Worm (Caenorhabditis elegans) whole organism, L4 larva: ENCODE data around the gene xtr-1.

Experiments used
- D1046.2 ChIP-seq: fragments of 200-800 bp; sonication (Bioruptor generic); IDR thresholded peaks from 2 replicates; pipeline ENCODE4 v1.3.6; 2022; ENCODE audit warnings: missing genetic modification characterization, missing compliant biosample characterization
- F26F4.8 ChIP-seq: fragments of 200-800 bp; sonication (Bioruptor generic); conservative IDR thresholded peaks from 2 replicates; pipeline ENCODE4 v1.3.6; 2022; ENCODE audit warnings: missing genetic modification characterization, missing compliant biosample characterization
- T20F7.1 ChIP-seq: fragments of 200-800 bp; sonication (Bioruptor generic); optimal IDR thresholded peaks from 2 replicates; lab custom pipeline; 2018; ENCODE audit warnings: mild to moderate bottlenecking, missing genetic modification characterization, missing compliant biosample characterization
- T26A8.4 ChIP-seq: fragments of 200-800 bp; sonication (Bioruptor generic); IDR thresholded peaks from 2 replicates; pipeline ENCODE4 v1.3.6; 2022; ENCODE audit warnings: missing genetic modification characterization, missing compliant biosample characterization
- Y48G9A.11 ChIP-seq: fragments of 200-800 bp; sonication (Bioruptor generic); IDR thresholded peaks from 2 replicates; pipeline ENCODE4 v1.3.6; 2022; ENCODE audit warnings: missing genetic modification reagents, missing genetic modification characterization, missing compliant biosample characterization
- attf-4 ChIP-seq: sonication (generic microtip); optimal IDR thresholded peaks from 3 replicates; lab custom pipeline; 2017; ENCODE audit warnings: missing biosample characterization, missing genetic modification characterization
- ceh-20 ChIP-seq: fragments of 200-800 bp; sonication (Bioruptor generic); IDR thresholded peaks from 2 replicates; pipeline ENCODE4 v1.3.6; 2022; ENCODE audit warnings: missing genetic modification reagents, missing genetic modification characterization, missing compliant biosample characterization
- ceh-28 ChIP-seq: fragments of 150-350 bp; optimal IDR thresholded peaks from 2 replicates; lab custom pipeline; 2014; ENCODE audit warnings: missing biosample characterization, missing genetic modification reagents, missing genetic modification characterization
- ceh-62 ChIP-seq: sonication (generic microtip); optimal IDR thresholded peaks from 2 replicates; lab custom pipeline; 2017; ENCODE audit warnings: missing biosample characterization, missing genetic modification characterization
- ceh-82 ChIP-seq: sonication (generic microtip); optimal IDR thresholded peaks from 2 replicates; lab custom pipeline; 2017; ENCODE audit warnings: missing biosample characterization, missing genetic modification characterization
- ctbp-1 ChIP-seq: fragments of 200-800 bp; sonication (Bioruptor generic); IDR thresholded peaks from 2 replicates; pipeline ENCODE4 v1.3.6; 2022; ENCODE audit warnings: missing genetic modification reagents, missing genetic modification characterization, missing compliant biosample characterization
- daf-12 ChIP-seq: fragments of 150-350 bp; optimal IDR thresholded peaks from 2 replicates; lab custom pipeline; 2014; ENCODE audit warnings: missing biosample characterization, missing genetic modification reagents, missing genetic modification characterization
- daf-16 ChIP-seq, 3 experiments: sonication (generic microtip); optimal IDR thresholded peaks; 2 replicates each; lab custom pipeline; 2016 to 2017; ENCODE audit warnings: missing genetic modification characterization in 3 of 3, missing genetic modification reagents in 3 of 3, mild to moderate bottlenecking in 2 of 3, missing compliant biosample characterization in 2 of 3, missing biosample characterization in 1 of 3, moderate library complexity in 1 of 3
- dmd-6 ChIP-seq: fragments of 200-800 bp; sonication (Bioruptor generic); IDR thresholded peaks from 2 replicates; pipeline ENCODE4 v1.3.6; 2022; ENCODE audit warnings: missing genetic modification reagents, missing genetic modification characterization, missing compliant biosample characterization
- dpl-1 ChIP-seq: fragments of 150-350 bp; optimal IDR thresholded peaks from 2 replicates; lab custom pipeline; 2014; ENCODE audit warnings: missing biosample characterization, missing genetic modification reagents, missing genetic modification characterization
- dve-1 ChIP-seq: sonication (generic microtip); optimal IDR thresholded peaks from 2 replicates; lab custom pipeline; 2017; ENCODE audit warnings: antibody characterized with exemption, mild to moderate bottlenecking, missing genetic modification characterization, missing compliant biosample characterization; ENCODE audit not compliant: insufficient read depth
- lin-39 ChIP-seq: fragments of 150-350 bp; optimal IDR thresholded peaks from 2 replicates; lab custom pipeline; 2014; ENCODE audit warnings: missing biosample characterization, missing genetic modification reagents, missing genetic modification characterization
- madf-9 ChIP-seq: fragments of 200-800 bp; sonication (Bioruptor generic); conservative IDR thresholded peaks from 2 replicates; pipeline ENCODE4 v1.3.6; 2022; ENCODE audit warnings: missing genetic modification reagents, missing genetic modification characterization, missing compliant biosample characterization
- mdl-1 ChIP-seq, 2 experiments: fragments of 150-350 bp in 1 of 2; sonication (generic microtip) in 1 of 2; optimal IDR thresholded peaks; 2 replicates each; lab custom pipeline; 2014 to 2017; ENCODE audit warnings: missing biosample characterization in 2 of 2, missing genetic modification characterization in 2 of 2
- mep-1 ChIP-seq: fragments of 150-350 bp; sonication (generic microtip); optimal IDR thresholded peaks from 3 replicates; lab custom pipeline; 2014; ENCODE audit warnings: missing biosample characterization, missing genetic modification characterization
- nhr-10 ChIP-seq: fragments of 150-350 bp; optimal IDR thresholded peaks from 2 replicates; lab custom pipeline; 2014; ENCODE audit warnings: missing biosample characterization, missing genetic modification characterization
- nhr-11 ChIP-seq: fragments of 150-350 bp; optimal IDR thresholded peaks from 2 replicates; lab custom pipeline; 2014; ENCODE audit warnings: missing biosample characterization, missing genetic modification characterization
- nhr-25 ChIP-seq: sonication (generic microtip); optimal IDR thresholded peaks from 2 replicates; lab custom pipeline; 2017; ENCODE audit warnings: missing genetic modification characterization, mild to moderate bottlenecking, missing compliant biosample characterization, antibody characterized with exemption, moderate library complexity, borderline replicate concordance; ENCODE audit not compliant: insufficient read depth
- nhr-41 ChIP-seq: fragments of 200-800 bp; sonication (Bioruptor generic); IDR thresholded peaks from 2 replicates; pipeline ENCODE4 v1.3.6; 2022; ENCODE audit warnings: missing genetic modification reagents, missing genetic modification characterization, missing compliant biosample characterization
- pqm-1 ChIP-seq: sonication (generic microtip); optimal IDR thresholded peaks from 2 replicates; lab custom pipeline; 2017; ENCODE audit warnings: missing biosample characterization, missing genetic modification characterization
- skn-1 ChIP-seq: fragments of 150-350 bp; optimal IDR thresholded peaks from 2 replicates; lab custom pipeline; 2014; ENCODE audit warnings: missing biosample characterization, missing genetic modification characterization
- tag-97 ChIP-seq: fragments of 200-800 bp; sonication (Bioruptor generic); IDR thresholded peaks from 2 replicates; pipeline ENCODE4 v1.3.6; 2022; ENCODE audit warnings: missing genetic modification characterization, missing compliant biosample characterization
- unc-39 ChIP-seq: sonication (generic microtip); optimal IDR thresholded peaks from 2 replicates; lab custom pipeline; 2017; ENCODE audit warnings: missing biosample characterization, missing genetic modification characterization
- unc-62 ChIP-seq, 3 experiments: fragments of 150-350 bp in 1 of 3; sonication (generic microtip); optimal IDR thresholded peaks in 2 of 3; peaks in 1 of 3; 1 replicate in 1 of 3; 2 replicates in 2 of 3; lab custom pipeline; 2014 to 2017; ENCODE audit warnings: missing biosample characterization in 3 of 3, missing genetic modification characterization in 3 of 3, missing genetic modification reagents in 3 of 3, missing genotype in 1 of 3
- zfp-2 ChIP-seq: sonication (generic microtip); optimal IDR thresholded peaks from 2 replicates; lab custom pipeline; 2016; ENCODE audit warnings: mild to moderate bottlenecking, missing genetic modification characterization, missing compliant biosample characterization
- zip-2 ChIP-seq: fragments of 150-350 bp; optimal IDR thresholded peaks from 2 replicates; lab custom pipeline; 2014; ENCODE audit warnings: missing biosample characterization, missing genetic modification characterization
- ztf-11 ChIP-seq: fragments of 150-350 bp; optimal IDR thresholded peaks from 2 replicates; lab custom pipeline; 2014; ENCODE audit warnings: missing biosample characterization, missing genetic modification characterization
- ztf-7 ChIP-seq: fragments of 150-350 bp; optimal IDR thresholded peaks from 2 replicates; lab custom pipeline; 2014; ENCODE audit warnings: missing biosample characterization, missing genetic modification characterization

Gene xtr-1

ce11 chrX:11872210-11872609 lies 19.6 kb downstream of the xtr-1 start (continued):
- TF ChIP-seq madf-9 (0 out of 2 replicates have a peak, but pooled peaks have one; percentile 29), pqm-1 (tag; lab: Kevin White, UChicago) (no peak), tag-97 (no peak), ceh-82 (tag; lab: Kevin White, UChicago) (no peak), skn-1 (tag; lab: Kevin White, UChicago) (no peak), ceh-20 (GFP tag; lab: Robert Waterston, UW) (no peak), ceh-62 (tag; lab: Kevin White, UChicago) (no peak)

ce11 chrX:11875260-11875659 lies 22.7 kb downstream of the xtr-1 start, which contains the start of gene Y62H9A.1:
Gene Y62H9A.1, plus strand, starts transcription at chrX:11875541.
- TF ChIP-seq Y48G9A.11 (GFP tag; lab: Robert Waterston, UW) = no peak
- TF ChIP-seq T26A8.4 = no peak
- TF ChIP-seq madf-9 = no peak
- no peak for TF ChIP-seq daf-12 (tag; lab: Kevin White, UChicago)
- no peak for TF ChIP-seq daf-16 (GFP tag; optimal IDR thresholded peaks at IDR 0.05; lab: Kevin White, UChicago)
- TF ChIP-seq daf-16 (tag; optimal IDR thresholded peaks at IDR 0.05; lab: Kevin White, UChicago) = no peak
- TF ChIP-seq unc-39 (tag; lab: Kevin White, UChicago) = no peak
- no peak for TF ChIP-seq zip-2 (tag; lab: Kevin White, UChicago)
- TF ChIP-seq nhr-25 (tag; lab: Kevin White, UChicago) = no peak
- no peak for TF ChIP-seq T20F7.1 (GFP tag; lab: Kevin White, UChicago)
- no peak for TF ChIP-seq nhr-41 (GFP tag; lab: Robert Waterston, UW)
- TF ChIP-seq F26F4.8 (GFP tag; lab: Robert Waterston, UW) = no peak
- no peak for TF ChIP-seq mep-1 (tag; lab: Kevin White, UChicago)

- TF ChIP-seq mdl-1 (tag; optimal IDR thresholded peaks at IDR 0.05; lab: Kevin White, UChicago) (no peak), D1046.2 (no peak), Y48G9A.11 (GFP tag; lab: Robert Waterston, UW) (no peak), attf-4 (no peak)
Observed at ce11 chrX:11878109-11878508, 25.5 kb downstream of the xtr-1 start, which contains the start of gene Y62H9A.2. Gene Y62H9A.2, minus strand, starts transcription at chrX:11878209.

ce11 chrX:11879871-11880270 lies 27.3 kb downstream of the xtr-1 start, which contains the start of the genes Y62H9A.3 and Y62H9A.4:
Gene Y62H9A.3, minus strand, starts transcription at chrX:11879971.
Gene Y62H9A.4, plus strand, starts transcription at chrX:11880126.
- TF ChIP-seq ztf-11 (tag; lab: Kevin White, UChicago) (no peak), unc-62 (GFP tag; optimal IDR thresholded peaks at IDR 0.05 in 1 of 2; lab: Kevin White, UChicago) (peak in 1 of 2 experiments; percentile 55), unc-62 (tag; optimal IDR thresholded peaks at IDR 0.05; lab: Kevin White, UChicago) (no peak)

- TF ChIP-seq dve-1 (tag; lab: Kevin White, UChicago) = no peak
- TF ChIP-seq nhr-11 = no peak
- no peak for TF ChIP-seq ceh-82 (tag; lab: Kevin White, UChicago)
- TF ChIP-seq dmd-6 (GFP tag; lab: Robert Waterston, UW) = no peak
- TF ChIP-seq attf-4 = no peak
- no peak for TF ChIP-seq ztf-11 (tag; lab: Kevin White, UChicago)
- TF ChIP-seq lin-39 = no peak
- TF ChIP-seq ztf-7 (tag; lab: Kevin White, UChicago) = no peak
- TF ChIP-seq nhr-41 (GFP tag; lab: Robert Waterston, UW) = no peak
- TF ChIP-seq dpl-1 (GFP tag; lab: Kevin White, UChicago) = no peak
- TF ChIP-seq zfp-2 (tag; lab: Kevin White, UChicago) = no peak
- TF ChIP-seq ceh-28 (tag; lab: Kevin White, UChicago) = no peak
- no peak for TF ChIP-seq ctbp-1
- no peak for TF ChIP-seq nhr-10 (tag; lab: Kevin White, UChicago)
- no peak for TF ChIP-seq madf-9
- no peak for TF ChIP-seq zip-2 (tag; lab: Kevin White, UChicago)
- TF ChIP-seq T26A8.4 = no peak
- TF ChIP-seq, all 104 proteins: peak for 0
Observed at ce11 chrX:11882800-11883199, 30.2 kb downstream of the xtr-1 start, which contains the start of the genes Y62H9A.5 and ule-5. Gene Y62H9A.5, minus strand, starts transcription at chrX:11882900. Gene ule-5, plus strand, starts transcription at chrX:11883127.
